Worm (Caenorhabditis elegans) whole organism, midembryonic: ENCODE data around the gene cdr-2.

Experiments
- flt-1 ChIP-seq: fragments of 200-800 bp; sonication (Bioruptor generic); IDR thresholded peaks from 2 replicates; pipeline ENCODE4 v1.3.6; 2022; ENCODE audit warnings: missing genetic modification characterization, missing compliant biosample characterization
- ref-1 ChIP-seq: fragments of 200-800 bp; sonication (Bioruptor generic); conservative IDR thresholded peaks from 2 replicates; pipeline ENCODE4 v1.3.6; 2022; ENCODE audit warnings: missing genetic modification reagents, missing genetic modification characterization, missing compliant biosample characterization
- ztf-23 ChIP-seq: fragments of 200-800 bp; sonication (Bioruptor generic); IDR thresholded peaks from 2 replicates; pipeline ENCODE4 v1.3.6; 2022; ENCODE audit warnings: missing genetic modification reagents, missing genetic modification characterization, missing compliant biosample characterization
- ztf-29 ChIP-seq: fragments of 200-800 bp; sonication (Bioruptor generic); IDR thresholded peaks from 2 replicates; pipeline ENCODE4 v1.3.6; 2022; ENCODE audit warnings: missing genetic modification reagents, missing genetic modification characterization, missing compliant biosample characterization

- TF ChIP-seq ref-1 (GFP tag; lab: Robert Waterston, UW), result no peak
- no peak for TF ChIP-seq ztf-29 (GFP tag; lab: Robert Waterston, UW)
- TF ChIP-seq flt-1 (GFP tag; lab: Robert Waterston, UW), result no peak
- TF ChIP-seq ztf-23, result no peak
Measured at ce11 chrV:12446895-12447294, 31.4 kb upstream of the cdr-2 start, which contains the start of the genes pals-38 and C54D10.9.
